Worm (Caenorhabditis elegans) whole organism, young adult: ENCODE results near the gene srx-80.

Source experiments
- B0336.3 ChIP-seq: fragments of 200-800 bp; sonication (Bioruptor generic); IDR thresholded peaks from 2 replicates; pipeline ENCODE4 v1.3.6; 2022; ENCODE audit warnings: missing genetic modification characterization, missing compliant biosample characterization
- F23B12.7 ChIP-seq: sonication (generic microtip); optimal IDR thresholded peaks from 2 replicates; lab custom pipeline; 2017; ENCODE audit warnings: missing genetic modification characterization, mild to moderate bottlenecking, missing compliant biosample characterization, antibody characterized with exemption, moderate library complexity; ENCODE audit not compliant: insufficient read depth
- F33H1.4 ChIP-seq: fragments of 200-800 bp; sonication (Bioruptor generic); IDR thresholded peaks from 2 replicates; pipeline ENCODE4 v1.3.6; 2022; ENCODE audit warnings: missing genetic modification reagents, missing genetic modification characterization, missing compliant biosample characterization
- F39B2.1 ChIP-seq: fragments of 200-800 bp; sonication (Bioruptor generic); IDR thresholded peaks from 2 replicates; pipeline ENCODE4 v1.3.6; 2022; ENCODE audit warnings: missing genetic modification reagents, missing genetic modification characterization, missing compliant biosample characterization
- F49E8.2 ChIP-seq: sonication (generic microtip); optimal IDR thresholded peaks from 3 replicates; lab custom pipeline; 2017; ENCODE audit warnings: missing genetic modification characterization, mild to moderate bottlenecking, missing compliant biosample characterization, antibody characterized with exemption, moderate library complexity; ENCODE audit not compliant: insufficient read depth
- T07F8.4 ChIP-seq: sonication (generic microtip); optimal IDR thresholded peaks from 2 replicates; lab custom pipeline; 2016; ENCODE audit warnings: mild to moderate bottlenecking, missing genetic modification characterization, moderate library complexity, missing compliant biosample characterization
- Y53G8AR.9 ChIP-seq: fragments of 200-800 bp; sonication (Bioruptor generic); conservative IDR thresholded peaks from 2 replicates; pipeline ENCODE4 v1.3.6; 2022; ENCODE audit warnings: missing genetic modification reagents, missing genetic modification characterization, missing compliant biosample characterization
- Y79H2A.3 ChIP-seq: fragments of 200-800 bp; sonication (Bioruptor generic); conservative IDR thresholded peaks from 2 replicates; pipeline ENCODE4 v1.3.6; 2022; ENCODE audit warnings: missing genetic modification reagents, missing genetic modification characterization, missing compliant biosample characterization
- atf-7 ChIP-seq: sonication (generic microtip); optimal IDR thresholded peaks from 2 replicates; lab custom pipeline; 2017; ENCODE audit warnings: mild to moderate bottlenecking, missing genetic modification characterization, missing compliant biosample characterization
- athp-1 ChIP-seq: sonication (generic microtip); optimal IDR thresholded peaks from 2 replicates; lab custom pipeline; 2017; ENCODE audit warnings: mild to moderate bottlenecking, missing genetic modification characterization, missing compliant biosample characterization
- attf-3 ChIP-seq: fragments of 200-800 bp; sonication (Bioruptor generic); conservative IDR thresholded peaks from 2 replicates; pipeline ENCODE4 v1.3.6; 2022; ENCODE audit warnings: missing genetic modification reagents, missing genetic modification characterization, missing compliant biosample characterization
- attf-5 ChIP-seq: fragments of 200-800 bp; sonication (Bioruptor generic); optimal IDR thresholded peaks from 2 replicates; lab custom pipeline; 2018; ENCODE audit warnings: mild to moderate bottlenecking, missing genetic modification characterization, missing compliant biosample characterization
- cebp-1 ChIP-seq, 2 experiments: fragments of 200-800 bp in 1 of 2; sonication (Bioruptor generic) in 1 of 2; sonication (generic microtip) in 1 of 2; IDR thresholded peaks in 1 of 2; optimal IDR thresholded peaks in 1 of 2; 2 replicates each; pipeline versions ENCODE4 v1.3.6 to Lab custom; 2017 to 2022; ENCODE audit warnings: missing compliant biosample characterization in 2 of 2, missing genetic modification characterization in 2 of 2, mild to moderate bottlenecking in 1 of 2, missing genetic modification reagents in 1 of 2, moderate library complexity in 1 of 2
- ceh-27 ChIP-seq: fragments of 200-800 bp; sonication (Bioruptor generic); optimal IDR thresholded peaks from 2 replicates; lab custom pipeline; 2018; ENCODE audit warnings: mild to moderate bottlenecking, missing genetic modification characterization, moderate library complexity, missing compliant biosample characterization
- ceh-79 ChIP-seq: sonication (generic microtip); optimal IDR thresholded peaks from 2 replicates; lab custom pipeline; 2017; ENCODE audit warnings: mild to moderate bottlenecking, missing genetic modification characterization, missing compliant biosample characterization
- ceh-91 ChIP-seq: fragments of 200-800 bp; sonication (Bioruptor generic); IDR thresholded peaks from 2 replicates; pipeline ENCODE4 v1.3.6; 2022; ENCODE audit warnings: missing genetic modification reagents, missing genetic modification characterization, missing compliant biosample characterization
- chd-7 ChIP-seq: sonication (generic microtip); optimal IDR thresholded peaks from 2 replicates; lab custom pipeline; 2016; ENCODE audit warnings: mild to moderate bottlenecking, missing genetic modification characterization, moderate library complexity, missing compliant biosample characterization
- dpl-1 ChIP-seq: fragments of 150-350 bp; optimal IDR thresholded peaks from 2 replicates; lab custom pipeline; 2014; ENCODE audit warnings: missing biosample characterization, missing genetic modification reagents, missing genetic modification characterization
- egl-44 ChIP-seq: fragments of 200-800 bp; sonication (Bioruptor generic); IDR thresholded peaks from 2 replicates; pipeline ENCODE4 v1.3.6; 2022; ENCODE audit warnings: missing genetic modification reagents, missing genetic modification characterization, missing compliant biosample characterization
- ekl-4 ChIP-seq: fragments of 200-800 bp; sonication (Bioruptor generic); IDR thresholded peaks from 2 replicates; pipeline ENCODE4 v1.3.6; 2022; ENCODE audit warnings: missing genetic modification reagents, missing genetic modification characterization, missing compliant biosample characterization
- fkh-3 ChIP-seq: sonication (generic microtip); optimal IDR thresholded peaks from 2 replicates; lab custom pipeline; 2016; ENCODE audit warnings: mild to moderate bottlenecking, missing genetic modification characterization, missing compliant biosample characterization
- hmg-20 ChIP-seq: fragments of 200-800 bp; sonication (Bioruptor generic); IDR thresholded peaks from 2 replicates; pipeline ENCODE4 v1.3.6; 2022; ENCODE audit warnings: missing genetic modification reagents, missing genetic modification characterization, missing compliant biosample characterization
- hrde-1 ChIP-seq: sonication (generic microtip); optimal IDR thresholded peaks from 2 replicates; lab custom pipeline; 2016; ENCODE audit warnings: missing genetic modification characterization, mild to moderate bottlenecking, missing compliant biosample characterization, moderate library complexity, missing genotype, missing genetic modification reagents, borderline replicate concordance
- hsf-1 ChIP-seq: fragments of 200-800 bp; sonication (Bioruptor generic); IDR thresholded peaks from 2 replicates; pipeline ENCODE4 v1.3.6; 2022; ENCODE audit warnings: missing genetic modification reagents, missing genetic modification characterization, missing compliant biosample characterization
- let-607 ChIP-seq, 2 experiments: fragments of 200-800 bp in 1 of 2; sonication (Bioruptor generic) in 1 of 2; sonication (generic microtip) in 1 of 2; optimal IDR thresholded peaks; 2 replicates each; lab custom pipeline; 2016 to 2018; ENCODE audit warnings: mild to moderate bottlenecking in 2 of 2, missing compliant biosample characterization in 2 of 2, missing genetic modification characterization in 2 of 2, moderate library complexity in 2 of 2, missing genotype in 1 of 2
- lin-35 ChIP-seq, 3 experiments: fragments of 150-350 bp in 2 of 3; sonication (generic microtip) in 1 of 3; optimal IDR thresholded peaks; 2 replicates each; lab custom pipeline; 2014 to 2018; ENCODE audit warnings: missing biosample characterization in 3 of 3, missing genetic modification characterization in 3 of 3, missing genetic modification reagents in 3 of 3
- lin-54 ChIP-seq: fragments of 200-800 bp; sonication (Bioruptor generic); optimal IDR thresholded peaks from 2 replicates; lab custom pipeline; 2018; ENCODE audit warnings: mild to moderate bottlenecking, missing genetic modification characterization, missing compliant biosample characterization
- lir-1 ChIP-seq: fragments of 200-800 bp; sonication (Bioruptor generic); conservative IDR thresholded peaks from 2 replicates; pipeline ENCODE4 v1.3.6; 2022; ENCODE audit warnings: missing genetic modification reagents, missing genetic modification characterization, missing compliant biosample characterization
- nfyb-1 ChIP-seq: fragments of 200-800 bp; sonication (Bioruptor generic); IDR thresholded peaks from 2 replicates; pipeline ENCODE4 v1.3.6; 2022; ENCODE audit warnings: missing genetic modification reagents, missing genetic modification characterization, missing compliant biosample characterization
- nhr-27 ChIP-seq: fragments of 200-800 bp; sonication (Bioruptor generic); optimal IDR thresholded peaks from 2 replicates; lab custom pipeline; 2018; ENCODE audit warnings: mild to moderate bottlenecking, missing genetic modification characterization, moderate library complexity, missing compliant biosample characterization
- rec-8 ChIP-seq, 2 experiments: sonication (generic microtip); optimal IDR thresholded peaks; 2 replicates each; lab custom pipeline; 2016; ENCODE audit warnings: mild to moderate bottlenecking in 2 of 2, missing genetic modification characterization in 2 of 2, missing genetic modification reagents in 2 of 2, missing genotype in 2 of 2, missing biosample characterization in 1 of 2, missing compliant biosample characterization in 1 of 2, moderate library complexity in 1 of 2
- sdz-38 ChIP-seq: sonication (generic microtip); optimal IDR thresholded peaks from 2 replicates; lab custom pipeline; 2016; ENCODE audit warnings: missing genotype, missing genetic modification characterization, missing compliant biosample characterization
- snpc-1.1 ChIP-seq: sonication (generic microtip); optimal IDR thresholded peaks from 2 replicates; lab custom pipeline; 2017; ENCODE audit warnings: missing genetic modification characterization, mild to moderate bottlenecking, missing compliant biosample characterization, antibody characterized with exemption, moderate library complexity, missing genotype, missing genetic modification reagents; ENCODE audit not compliant: insufficient read depth
- snpc-1.3 ChIP-seq: sonication (generic microtip); optimal IDR thresholded peaks from 2 replicates; lab custom pipeline; 2017; ENCODE audit warnings: missing genetic modification characterization, mild to moderate bottlenecking, missing compliant biosample characterization, antibody characterized with exemption, moderate library complexity, missing genotype, missing genetic modification reagents; ENCODE audit not compliant: insufficient read depth
- snpc-4 ChIP-seq, 5 experiments: fragments of 150-350 bp in 1 of 5; sonication (generic microtip) in 4 of 5; optimal IDR thresholded peaks; 2 replicates each; lab custom pipeline; 2014 to 2018; ENCODE audit warnings: missing genetic modification characterization in 5 of 5, missing biosample characterization in 3 of 5, antibody characterized with exemption in 2 of 5, mild to moderate bottlenecking in 2 of 5, missing compliant biosample characterization in 2 of 5, missing genotype in 2 of 5, moderate library complexity in 2 of 5, missing genetic modification reagents in 1 of 5
- sptf-2 ChIP-seq: fragments of 200-800 bp; sonication (Bioruptor generic); optimal IDR thresholded peaks from 2 replicates; lab custom pipeline; 2018; ENCODE audit warnings: mild to moderate bottlenecking, missing genetic modification characterization, missing compliant biosample characterization
- tbp1 ChIP-seq: fragments of 200-800 bp; sonication (Bioruptor generic); optimal IDR thresholded peaks from 2 replicates; lab custom pipeline; 2018; ENCODE audit warnings: mild to moderate bottlenecking, missing genetic modification characterization, missing compliant biosample characterization
- tlf-1 ChIP-seq: fragments of 200-800 bp; sonication (Bioruptor generic); optimal IDR thresholded peaks from 2 replicates; lab custom pipeline; 2018; ENCODE audit warnings: mild to moderate bottlenecking, missing genetic modification characterization, missing compliant biosample characterization
- zfh-2 ChIP-seq: fragments of 200-800 bp; sonication (Bioruptor generic); conservative IDR thresholded peaks from 2 replicates; pipeline ENCODE4 v1.3.6; 2022; ENCODE audit warnings: missing genetic modification reagents, missing genetic modification characterization, missing compliant biosample characterization
- ztf-18 ChIP-seq: sonication (generic microtip); optimal IDR thresholded peaks from 2 replicates; lab custom pipeline; 2016; ENCODE audit warnings: missing genotype, mild to moderate bottlenecking, missing genetic modification characterization, missing compliant biosample characterization
- ztf-22 ChIP-seq: fragments of 200-800 bp; sonication (Bioruptor generic); optimal IDR thresholded peaks from 2 replicates; lab custom pipeline; 2018; ENCODE audit warnings: mild to moderate bottlenecking, missing genetic modification characterization, moderate library complexity, missing compliant biosample characterization
- ztf-26 ChIP-seq: sonication (generic microtip); optimal IDR thresholded peaks from 2 replicates; lab custom pipeline; 2017; ENCODE audit warnings: missing genetic modification characterization, missing compliant biosample characterization
- ztf-3 ChIP-seq: fragments of 200-800 bp; sonication (Bioruptor generic); optimal IDR thresholded peaks from 2 replicates; lab custom pipeline; 2018; ENCODE audit warnings: mild to moderate bottlenecking, missing genetic modification characterization, missing compliant biosample characterization
- ztf-6 ChIP-seq: fragments of 200-800 bp; sonication (Bioruptor generic); IDR thresholded peaks from 2 replicates; pipeline ENCODE4 v1.3.6; 2022; ENCODE audit warnings: missing genetic modification reagents, missing genetic modification characterization, missing compliant biosample characterization

Gene srx-80

ce11 chrV:11572803-11573490, 20.6 kb upstream of the srx-80 start, which contains the start of the genes H12C20.7 and nhr-68 (continued):
- peak; percentile 81 for TF ChIP-seq egl-44 (GFP tag; lab: Robert Waterston, UW)
- TF ChIP-seq zfh-2 (GFP tag; lab: Robert Waterston, UW): no peak
- no peak for TF ChIP-seq snpc-4 (GFP tag; optimal IDR thresholded peaks at IDR 0.05; lab: Kevin White, UChicago)
- peak in 2 of 4 experiments; percentile 63 to 69 for TF ChIP-seq snpc-4 (tag; optimal IDR thresholded peaks at IDR 0.05; lab: Kevin White, UChicago)
- TF ChIP-seq dpl-1 (GFP tag; lab: Kevin White, UChicago): no peak
- TF ChIP-seq lin-35 (GFP tag; optimal IDR thresholded peaks at IDR 0.05; lab: Kevin White, UChicago): peak in 1 of 3 experiments; percentile 55
- peak; percentile 70 for TF ChIP-seq tbp1 (GFP tag; lab: Kevin White, UChicago)
- no peak for TF ChIP-seq F33H1.4 (GFP tag; lab: Robert Waterston, UW)
- no peak for TF ChIP-seq sdz-38
- TF ChIP-seq B0336.3 (GFP tag; lab: Robert Waterston, UW): peak; percentile 83; the same call in 1 of the 2 replicates
- no peak for TF ChIP-seq T07F8.4 (tag; lab: Kevin White, UChicago)
- TF ChIP-seq attf-3 (GFP tag; lab: Robert Waterston, UW): no peak
- TF ChIP-seq cebp-1 (GFP tag; IDR thresholded peaks at IDR 0.05; lab: Robert Waterston, UW): peak; percentile 51; the same call in 1 of the 2 replicates
- peak; percentile 85 for TF ChIP-seq cebp-1 (tag; optimal IDR thresholded peaks at IDR 0.05; lab: Kevin White, UChicago)
- TF ChIP-seq nfyb-1 (GFP tag; lab: Robert Waterston, UW): peak; percentile 92
- peak; percentile 50 for TF ChIP-seq ztf-3 (GFP tag; lab: Kevin White, UChicago)
- TF ChIP-seq fkh-3 (tag; lab: Kevin White, UChicago): no peak
- TF ChIP-seq athp-1 (tag; lab: Kevin White, UChicago): peak; percentile 37
- peak; percentile 23 for TF ChIP-seq ceh-27
- TF ChIP-seq rec-8 (tag; optimal IDR thresholded peaks at IDR 0.05; lab: Kevin White, UChicago): no peak
- peak; percentile 97 for TF ChIP-seq ztf-22 (GFP tag; lab: Kevin White, UChicago)
- 0 out of 2 replicates have a peak, but pooled peaks have one; percentile 37 for TF ChIP-seq ekl-4 (GFP tag; lab: Robert Waterston, UW)
- no peak for TF ChIP-seq ceh-91 (GFP tag; lab: Robert Waterston, UW)
- no peak for TF ChIP-seq sptf-2
- no peak for TF ChIP-seq hrde-1 (tag; lab: Kevin White, UChicago)
- no peak for TF ChIP-seq ztf-6 (GFP tag; lab: Robert Waterston, UW)
- TF ChIP-seq ztf-18: peak; percentile 37
- no peak for TF ChIP-seq snpc-1.1 (tag; lab: Kevin White, UChicago)
- peak; percentile 28 to 76 for TF ChIP-seq let-607 (tag; optimal IDR thresholded peaks at IDR 0.05; lab: Kevin White, UChicago)
- no peak for TF ChIP-seq F39B2.1 (GFP tag; lab: Robert Waterston, UW)
- TF ChIP-seq chd-7 (tag; lab: Kevin White, UChicago): peak; percentile 95
- peak; percentile 97 for TF ChIP-seq ztf-26 (tag; lab: Kevin White, UChicago)
- TF ChIP-seq ceh-79 (tag; lab: Kevin White, UChicago): no peak
- no peak for TF ChIP-seq hsf-1 (GFP tag; lab: Robert Waterston, UW)
- TF ChIP-seq Y53G8AR.9: 0 out of 2 replicates have a peak, but pooled peaks have one; percentile 13
- TF ChIP-seq snpc-1.3 (tag; lab: Kevin White, UChicago): no peak
- TF ChIP-seq attf-5: peak; percentile 70
- no peak for TF ChIP-seq hmg-20 (GFP tag; lab: Robert Waterston, UW)
- peak; percentile 95 for TF ChIP-seq atf-7 (tag; lab: Kevin White, UChicago)
- TF ChIP-seq lin-54 (GFP tag; lab: Kevin White, UChicago): peak; percentile 60
- peak; percentile 91 for TF ChIP-seq tlf-1 (GFP tag; lab: Kevin White, UChicago)
- no peak for TF ChIP-seq lir-1
- 0 out of 2 replicates have a peak, but pooled peaks have one; percentile 27 for TF ChIP-seq Y79H2A.3 (GFP tag; lab: Robert Waterston, UW)
- TF ChIP-seq F23B12.7 (tag; lab: Kevin White, UChicago): no peak
- no peak for TF ChIP-seq F49E8.2 (tag; lab: Kevin White, UChicago)
- no peak for TF ChIP-seq nhr-27 (tag; lab: Kevin White, UChicago)
